Worm (Caenorhabditis elegans): ENCODE data around the gene aqp-1.

- no peak for TF ChIP-seq T22C8.4 (GFP tag; IDR thresholded peaks at IDR 0.05)
- no peak for TF ChIP-seq ref-1 (GFP tag; conservative IDR thresholded peaks at IDR 0.05)
- TF ChIP-seq med-1 (GFP tag; optimal IDR thresholded peaks at IDR 0.05; ENCODE audit: insufficient read depth): no peak
Measured at ce11 chrII:7233274-7233673, 4.9 kb downstream of the aqp-1 start.
